Worm (Caenorhabditis elegans) whole organism, late embryonic: ENCODE results near the gene T04H1.5.

ENCODE experiments used
- K02D7.2 ChIP-seq: sonication (generic microtip); optimal IDR thresholded peaks from 2 replicates; lab custom pipeline; 2017; ENCODE audit warnings: mild to moderate bottlenecking, missing genetic modification characterization, missing compliant biosample characterization
- K09A11.1 ChIP-seq: sonication (generic microtip); optimal IDR thresholded peaks from 2 replicates; lab custom pipeline; 2017; ENCODE audit warnings: antibody characterized with exemption, mild to moderate bottlenecking, missing genetic modification characterization, missing compliant biosample characterization; ENCODE audit not compliant: insufficient read depth
- T23F11.4 ChIP-seq: fragments of 200-800 bp; sonication (Bioruptor generic); optimal IDR thresholded peaks from 2 replicates; lab custom pipeline; 2018; ENCODE audit warnings: mild to moderate bottlenecking, missing genetic modification characterization, missing compliant biosample characterization
- ahr-1 ChIP-seq: sonication (generic microtip); optimal IDR thresholded peaks from 2 replicates; lab custom pipeline; 2016; ENCODE audit warnings: missing genetic modification characterization, missing compliant biosample characterization
- ceh-18 ChIP-seq: sonication (generic microtip); optimal IDR thresholded peaks from 2 replicates; lab custom pipeline; 2016; ENCODE audit warnings: missing genetic modification characterization, missing compliant biosample characterization
- ceh-22 ChIP-seq: sonication (generic microtip); optimal IDR thresholded peaks from 2 replicates; lab custom pipeline; 2017; ENCODE audit warnings: missing biosample characterization, missing genetic modification characterization
- ceh-30 ChIP-seq: fragments of 150-350 bp; optimal IDR thresholded peaks from 2 replicates; lab custom pipeline; 2014; ENCODE audit warnings: missing biosample characterization, missing genetic modification characterization
- ceh-34 ChIP-seq: sonication (generic microtip); optimal IDR thresholded peaks from 2 replicates; lab custom pipeline; 2016; ENCODE audit warnings: mild to moderate bottlenecking, missing genetic modification characterization, missing compliant biosample characterization
- ceh-45 ChIP-seq: fragments of 200-800 bp; sonication (Bioruptor generic); IDR thresholded peaks from 2 replicates; pipeline ENCODE4 v1.3.6; 2022; ENCODE audit warnings: missing genetic modification reagents, missing genetic modification characterization, missing compliant biosample characterization
- ceh-48 ChIP-seq: sonication (generic microtip); optimal IDR thresholded peaks from 2 replicates; lab custom pipeline; 2016; ENCODE audit warnings: missing genetic modification characterization, inconsistent platforms, missing compliant biosample characterization
- ceh-6 ChIP-seq: fragments of 200-800 bp; sonication (Bioruptor generic); optimal IDR thresholded peaks from 2 replicates; lab custom pipeline; 2018; ENCODE audit warnings: mild to moderate bottlenecking, missing genetic modification characterization, missing compliant biosample characterization
- ceh-9 ChIP-seq: sonication (generic microtip); optimal IDR thresholded peaks from 2 replicates; lab custom pipeline; 2016; ENCODE audit warnings: mild to moderate bottlenecking, missing genetic modification characterization, inconsistent platforms, missing compliant biosample characterization
- che-1 ChIP-seq: sonication (generic microtip); optimal IDR thresholded peaks from 2 replicates; lab custom pipeline; 2016; ENCODE audit warnings: mild to moderate bottlenecking, missing genetic modification characterization, missing compliant biosample characterization
- dve-1 ChIP-seq: sonication (generic microtip); optimal IDR thresholded peaks from 2 replicates; lab custom pipeline; 2017; ENCODE audit warnings: antibody characterized with exemption, mild to moderate bottlenecking, missing genetic modification characterization, missing compliant biosample characterization
- elt-2 ChIP-seq: sonication (generic microtip); optimal IDR thresholded peaks from 2 replicates; lab custom pipeline; 2016; ENCODE audit warnings: missing genetic modification reagents, missing genetic modification characterization, missing compliant biosample characterization
- elt-4 ChIP-seq: sonication (generic microtip); optimal IDR thresholded peaks from 2 replicates; lab custom pipeline; 2016; ENCODE audit warnings: missing genetic modification characterization, missing compliant biosample characterization
- ets-4 ChIP-seq: sonication (generic microtip); optimal IDR thresholded peaks from 2 replicates; lab custom pipeline; 2016; ENCODE audit warnings: missing genetic modification characterization, missing compliant biosample characterization
- eyg-1 ChIP-seq: sonication (generic microtip); optimal IDR thresholded peaks from 2 replicates; lab custom pipeline; 2016; ENCODE audit warnings: missing genotype, missing genetic modification characterization, missing compliant biosample characterization
- fax-1 ChIP-seq: sonication (generic microtip); optimal IDR thresholded peaks from 2 replicates; lab custom pipeline; 2016; ENCODE audit warnings: missing genotype, missing genetic modification characterization, missing compliant biosample characterization
- hlh-13 ChIP-seq: fragments of 200-800 bp; sonication (Bioruptor generic); optimal IDR thresholded peaks from 2 replicates; lab custom pipeline; 2018; ENCODE audit warnings: mild to moderate bottlenecking, missing genetic modification characterization, missing compliant biosample characterization
- hlh-6 ChIP-seq: sonication (generic microtip); optimal IDR thresholded peaks from 2 replicates; lab custom pipeline; 2016; ENCODE audit warnings: missing genotype, missing genetic modification characterization, missing compliant biosample characterization
- lim-6 ChIP-seq: sonication (generic microtip); optimal IDR thresholded peaks from 2 replicates; lab custom pipeline; 2016; ENCODE audit warnings: missing genetic modification characterization, missing compliant biosample characterization
- lin-11 ChIP-seq: fragments of 200-800 bp; sonication (Bioruptor generic); optimal IDR thresholded peaks from 2 replicates; lab custom pipeline; 2018; ENCODE audit warnings: mild to moderate bottlenecking, missing genetic modification characterization, missing compliant biosample characterization
- madf-2 ChIP-seq: sonication (generic microtip); optimal IDR thresholded peaks from 2 replicates; lab custom pipeline; 2017; ENCODE audit warnings: missing genetic modification characterization, missing compliant biosample characterization
- mec-3 ChIP-seq: sonication (generic microtip); optimal IDR thresholded peaks from 2 replicates; lab custom pipeline; 2016; ENCODE audit warnings: borderline replicate concordance, missing genetic modification characterization, missing compliant biosample characterization
- nfya-1 ChIP-seq: sonication (generic microtip); optimal IDR thresholded peaks from 2 replicates; lab custom pipeline; 2017; ENCODE audit warnings: missing genetic modification characterization, mild to moderate bottlenecking, missing compliant biosample characterization, antibody characterized with exemption, moderate library complexity
- npax-4 ChIP-seq: sonication (generic microtip); optimal IDR thresholded peaks from 2 replicates; lab custom pipeline; 2016; ENCODE audit warnings: missing genetic modification characterization, missing compliant biosample characterization
- pat-9 ChIP-seq: fragments of 200-800 bp; sonication (Bioruptor generic); optimal IDR thresholded peaks from 2 replicates; lab custom pipeline; 2018; ENCODE audit warnings: mild to moderate bottlenecking, missing genetic modification characterization, moderate library complexity, missing compliant biosample characterization
- pax-1 ChIP-seq: fragments of 150-350 bp; optimal IDR thresholded peaks from 2 replicates; lab custom pipeline; 2014; ENCODE audit warnings: missing biosample characterization, missing genetic modification characterization
- pqm-1 ChIP-seq: sonication (generic microtip); optimal IDR thresholded peaks from 2 replicates; lab custom pipeline; 2016; ENCODE audit warnings: missing genetic modification characterization, missing compliant biosample characterization
- pros-1 ChIP-seq: fragments of 150-350 bp; optimal IDR thresholded peaks from 2 replicates; lab custom pipeline; 2014; ENCODE audit warnings: missing biosample characterization, missing genetic modification reagents, missing genetic modification characterization
- rnt-1 ChIP-seq: sonication (generic microtip); optimal IDR thresholded peaks from 2 replicates; lab custom pipeline; 2016; ENCODE audit warnings: missing genetic modification characterization, missing compliant biosample characterization
- syd-9 ChIP-seq: sonication (generic microtip); optimal IDR thresholded peaks from 2 replicates; lab custom pipeline; 2016; ENCODE audit warnings: mild to moderate bottlenecking, missing genetic modification characterization, moderate library complexity, missing compliant biosample characterization
- ttx-3 ChIP-seq: sonication (generic microtip); optimal IDR thresholded peaks from 2 replicates; lab custom pipeline; 2016; ENCODE audit warnings: missing genetic modification reagents, missing genetic modification characterization, missing compliant biosample characterization
- zip-5 ChIP-seq: sonication (generic microtip); optimal IDR thresholded peaks from 2 replicates; lab custom pipeline; 2016; ENCODE audit warnings: missing genetic modification characterization, missing compliant biosample characterization

Gene T04H1.5

DNA sequence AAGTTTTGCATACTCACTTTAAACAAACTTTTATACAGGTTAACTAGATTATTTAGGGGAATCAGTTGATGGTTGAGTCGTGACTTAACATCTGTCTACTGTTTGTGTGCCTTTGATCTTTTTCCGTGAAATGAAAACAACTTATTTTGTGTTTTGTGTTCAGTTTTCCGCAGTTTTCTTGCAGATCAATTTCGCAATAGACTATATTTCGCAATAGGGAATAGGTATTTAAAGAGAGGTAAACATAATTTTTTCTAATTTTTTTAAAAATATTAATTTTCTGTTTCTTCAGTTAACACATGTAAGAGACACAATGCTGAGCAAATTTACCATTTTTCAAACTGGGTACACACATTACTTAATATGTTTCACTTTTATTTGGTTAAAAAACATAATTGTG, 10.2 kb downstream of the T04H1.5 start, which contains the start of gene tbb-6:
Gene tbb-6, plus strand, starts transcription at position 155 of the 400 bp plus-strand sequence.
- TF ChIP-seq npax-4 = no peak
- no peak for TF ChIP-seq K09A11.1
- TF ChIP-seq ahr-1 (tag; lab: Kevin White, UChicago) = no peak
- no peak for TF ChIP-seq mec-3 (tag; lab: Kevin White, UChicago)
- TF ChIP-seq, all 69 proteins: peak for 0

DNA sequence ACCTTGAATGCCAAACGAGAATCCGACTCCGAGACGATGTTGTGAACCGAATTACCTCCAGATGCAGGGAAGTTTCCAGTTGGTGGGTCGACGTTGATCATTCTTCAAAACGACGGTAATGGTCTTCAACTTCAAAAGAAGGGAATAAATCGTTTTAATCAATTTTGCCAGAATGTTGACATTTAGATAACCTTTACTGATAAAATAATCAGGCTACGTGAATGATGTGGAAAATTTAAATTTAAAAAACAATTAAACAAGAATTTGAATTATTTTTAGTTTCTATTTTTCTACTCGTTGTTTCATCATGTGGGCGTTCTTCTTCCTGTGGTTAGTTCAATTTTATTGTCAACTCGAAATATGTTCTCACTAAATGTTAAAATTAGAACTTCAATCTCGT, 12.6 kb downstream of the T04H1.5 start, which contains the start of gene ssp-35:
Gene ssp-35, minus strand, starts transcription at position 101 of the 400 bp plus-strand sequence.
- TF ChIP-seq pax-1 (tag; lab: Kevin White, UChicago) = no peak
- no peak for TF ChIP-seq hlh-13 (GFP tag; lab: Kevin White, UChicago)
- no peak for TF ChIP-seq nfya-1 (tag; lab: Kevin White, UChicago)
- TF ChIP-seq madf-2 (tag; lab: Kevin White, UChicago) = no peak
- no peak for TF ChIP-seq ceh-6 (GFP tag; lab: Kevin White, UChicago)
- no peak for TF ChIP-seq pqm-1 (tag; lab: Kevin White, UChicago)
- TF ChIP-seq lim-6 (tag; lab: Kevin White, UChicago) = no peak
- TF ChIP-seq syd-9 = no peak
- TF ChIP-seq ceh-22 (tag; lab: Kevin White, UChicago) = no peak
- TF ChIP-seq ceh-9 (tag; lab: Kevin White, UChicago) = no peak

ce11 chrV:12269272-12269767, 18.2 kb downstream of the T04H1.5 start, which contains the start of gene twk-24:
Gene twk-24, minus strand, starts transcription at chrV:12269322.
- TF ChIP-seq dve-1 = no peak
- TF ChIP-seq fax-1 (tag; lab: Kevin White, UChicago) = no peak
- peak; percentile 59 for TF ChIP-seq ceh-18 (tag; lab: Kevin White, UChicago)
- TF ChIP-seq elt-2 (tag; lab: Kevin White, UChicago) = peak; percentile 65

DNA sequence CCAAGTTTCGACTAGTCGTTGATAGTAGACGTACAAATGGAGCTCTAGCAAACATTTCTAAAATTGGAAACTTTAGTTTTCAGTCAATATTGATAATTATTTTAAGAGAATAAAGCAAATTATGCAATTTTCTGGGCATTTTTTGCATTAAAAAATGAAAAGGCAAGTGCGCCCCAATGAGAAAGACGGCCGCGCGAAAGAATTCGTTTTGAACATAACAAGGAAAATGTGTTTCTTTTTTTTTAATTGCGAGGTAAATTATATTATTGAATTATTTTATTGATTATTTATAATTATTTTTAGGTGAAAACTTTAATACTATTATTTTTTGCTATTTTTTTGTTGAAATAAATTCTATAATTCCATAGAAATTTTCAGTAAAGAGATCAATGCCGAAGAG, 20.4 kb downstream of the T04H1.5 start, which contains the start of the genes tsfm-1 and capg-2:
Gene tsfm-1, minus strand, starts transcription at position 57 of the 400 bp plus-strand sequence.
Gene capg-2, plus strand, starts transcription at position 379 of the 400 bp plus-strand sequence.
- TF ChIP-seq lim-6 (tag; lab: Kevin White, UChicago) (no peak), rnt-1 (tag; lab: Kevin White, UChicago) (no peak), zip-5 (no peak), che-1 (tag; lab: Kevin White, UChicago) (no peak), ets-4 (no peak), T23F11.4 (GFP tag; lab: Kevin White, UChicago) (no peak), ceh-48 (tag; lab: Kevin White, UChicago) (no peak), lin-11 (tag; lab: Kevin White, UChicago) (no peak), pros-1 (tag; lab: Kevin White, UChicago) (no peak), elt-4 (no peak), ceh-6 (GFP tag; lab: Kevin White, UChicago) (no peak), npax-4 (no peak), ceh-30 (no peak), K02D7.2 (no peak), eyg-1 (no peak)

- TF ChIP-seq K02D7.2 (no peak), ets-4 (no peak)
These were observed 24.6 kb downstream of the T04H1.5 start for ce11 chrV:12275714-12276113.

DNA sequence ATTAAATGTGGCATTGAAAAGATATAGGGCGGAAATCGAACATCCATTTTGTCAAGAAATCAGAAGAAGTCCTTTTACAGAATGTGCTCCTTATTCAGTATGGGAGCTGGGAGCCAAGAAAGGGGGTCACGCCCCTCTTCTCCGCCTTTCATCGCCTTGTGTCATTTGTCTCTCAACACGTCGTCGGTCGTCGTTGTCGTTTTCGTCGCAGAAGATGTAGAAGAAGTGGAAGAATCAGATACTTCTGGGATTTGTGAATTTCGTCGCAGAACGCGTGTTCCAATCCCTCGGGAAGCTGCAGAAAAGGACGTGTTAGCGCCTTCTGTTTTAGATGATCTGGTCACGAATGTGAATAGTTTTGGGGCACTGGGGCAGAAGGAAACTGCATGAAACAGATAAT, 25.8 kb downstream of the T04H1.5 start, which contains the start of gene bnc-1:
Gene bnc-1, minus strand, starts transcription at position 101 of the 400 bp plus-strand sequence.
- no peak for TF ChIP-seq ceh-34
- TF ChIP-seq ttx-3 (tag; lab: Kevin White, UChicago) = no peak
- no peak for TF ChIP-seq hlh-6
- no peak for TF ChIP-seq ahr-1 (tag; lab: Kevin White, UChicago)
- no peak for TF ChIP-seq hlh-13 (GFP tag; lab: Kevin White, UChicago)
- no peak for TF ChIP-seq ceh-45 (GFP tag; lab: Robert Waterston, UW)
- no peak for TF ChIP-seq pat-9
- TF ChIP-seq ceh-22 (tag; lab: Kevin White, UChicago) = no peak
